Fruit fly (Drosophila melanogaster) whole organism, embryonic: ENCODE data around the gene CG42299.
A peak's percentile ranks its signal among the peaks of the same experiment; 100 is the strongest.

Source experiments
- Antp ChIP-seq: fragments of 200-800 bp; sonication (Bioruptor generic); optimal IDR thresholded peaks from 3 replicates; lab custom pipeline; 2016; ENCODE audit warnings: missing biosample characterization, missing genetic modification characterization
- Asciz ChIP-seq: fragments of 200-800 bp; sonication (Bioruptor generic); optimal IDR thresholded peaks from 2 replicates; lab custom pipeline; 2017; ENCODE audit warnings: missing biosample characterization, mild to moderate bottlenecking, missing genetic modification characterization, missing genetic modification reagents
- B-H1 ChIP-seq: fragments of 200-800 bp; sonication (Bioruptor generic); IDR thresholded peaks from 3 replicates; pipeline ENCODE4 v1.3.6; 2022; ENCODE audit warnings: missing biosample characterization, missing genetic modification characterization
- BEAF-32 ChIP-seq: fragments of 200-800 bp; sonication (Bioruptor generic); optimal IDR thresholded peaks from 3 replicates; lab custom pipeline; 2017; ENCODE audit warnings: missing biosample characterization, missing genetic modification characterization, mild to moderate bottlenecking, moderate library complexity, missing genetic modification reagents
- CG11695 ChIP-seq: fragments of 200-800 bp; sonication (Bioruptor generic); IDR thresholded peaks from 3 replicates; pipeline ENCODE4 v1.3.6; 2022; ENCODE audit warnings: missing biosample characterization, missing genetic modification characterization
- CG12236 ChIP-seq: fragments of 200-800 bp; sonication (Bioruptor generic); optimal IDR thresholded peaks from 2 replicates; lab custom pipeline; 2016; ENCODE audit warnings: missing biosample characterization, missing genetic modification characterization
- CG12942 ChIP-seq: fragments of 200-800 bp; sonication (Bioruptor generic); optimal IDR thresholded peaks from 3 replicates; lab custom pipeline; 2016; ENCODE audit warnings: missing biosample characterization, missing genetic modification characterization
- CG13424 ChIP-seq: fragments of 200-800 bp; sonication (Bioruptor generic); optimal IDR thresholded peaks from 2 replicates; lab custom pipeline; 2019; ENCODE audit warnings: missing biosample characterization, mild to moderate bottlenecking, missing genetic modification characterization, moderate library complexity
- CG15514 ChIP-seq: fragments of 200-800 bp; sonication (Bioruptor generic); optimal IDR thresholded peaks from 3 replicates; lab custom pipeline; 2017; ENCODE audit warnings: missing biosample characterization, missing genetic modification characterization, mild to moderate bottlenecking, moderate library complexity, missing genetic modification reagents
- CG17385 ChIP-seq: fragments of 200-800 bp; sonication (Bioruptor generic); optimal IDR thresholded peaks from 3 replicates; lab custom pipeline; 2018; ENCODE audit warnings: missing biosample characterization, mild to moderate bottlenecking, missing genetic modification characterization
- CG17829 ChIP-seq: fragments of 200-800 bp; optimal IDR thresholded peaks from 2 replicates; lab custom pipeline; 2019; ENCODE audit warnings: missing biosample characterization, mild to moderate bottlenecking, missing genetic modification characterization, moderate library complexity
- CG18619 ChIP-seq: fragments of 200-800 bp; sonication (Bioruptor generic); optimal IDR thresholded peaks from 3 replicates; lab custom pipeline; 2017; ENCODE audit warnings: missing biosample characterization, mild to moderate bottlenecking, missing genetic modification characterization
- CG2202 ChIP-seq: fragments of 200-800 bp; sonication (Bioruptor generic); optimal IDR thresholded peaks from 2 replicates; lab custom pipeline; 2018; ENCODE audit warnings: missing biosample characterization, mild to moderate bottlenecking, missing genetic modification characterization
- CG3065 ChIP-seq: fragments of 200-800 bp; sonication (Bioruptor generic); optimal IDR thresholded peaks from 2 replicates; lab custom pipeline; 2016; ENCODE audit warnings: missing biosample characterization, missing genetic modification characterization
- CG34376 ChIP-seq: fragments of 200-800 bp; sonication (Bioruptor generic); optimal IDR thresholded peaks from 2 replicates; lab custom pipeline; 2018; ENCODE audit warnings: missing biosample characterization, mild to moderate bottlenecking, missing genetic modification characterization
- CG3995 ChIP-seq: fragments of 200-800 bp; sonication (Bioruptor generic); optimal IDR thresholded peaks from 3 replicates; lab custom pipeline; 2016; ENCODE audit warnings: missing biosample characterization, missing genetic modification characterization
- CG4328 ChIP-seq: fragments of 200-800 bp; sonication (Bioruptor generic); optimal IDR thresholded peaks from 3 replicates; lab custom pipeline; 2017; ENCODE audit warnings: missing biosample characterization, missing genetic modification reagents, missing genetic modification characterization
- CG5180 ChIP-seq: fragments of 200-800 bp; sonication (Bioruptor generic); optimal IDR thresholded peaks from 3 replicates; lab custom pipeline; 2017; ENCODE audit warnings: missing biosample characterization, missing genetic modification characterization, mild to moderate bottlenecking, moderate library complexity, missing genetic modification reagents
- CG6689 ChIP-seq: fragments of 200-800 bp; sonication (Bioruptor generic); IDR thresholded peaks from 2 replicates; pipeline ENCODE4 v1.3.6; 2022; ENCODE audit warnings: missing biosample characterization, missing genetic modification characterization
- CG6765 ChIP-seq: fragments of 200-800 bp; sonication (Bioruptor generic); optimal IDR thresholded peaks from 3 replicates; lab custom pipeline; 2017; ENCODE audit warnings: missing biosample characterization, mild to moderate bottlenecking, missing genetic modification characterization
- CG7556 ChIP-seq: fragments of 200-800 bp; sonication (Bioruptor generic); optimal IDR thresholded peaks from 2 replicates; lab custom pipeline; 2017; ENCODE audit warnings: missing biosample characterization, mild to moderate bottlenecking, missing genetic modification characterization
- CG7745 ChIP-seq: fragments of 200-800 bp; sonication (Bioruptor generic); optimal IDR thresholded peaks from 2 replicates; lab custom pipeline; 2018; ENCODE audit warnings: missing biosample characterization, mild to moderate bottlenecking, missing genetic modification characterization, moderate library complexity
- CG9437 ChIP-seq: fragments of 200-800 bp; sonication (Bioruptor generic); optimal IDR thresholded peaks from 2 replicates; lab custom pipeline; 2018; ENCODE audit warnings: missing biosample characterization, mild to moderate bottlenecking, missing genetic modification characterization
- Deaf1 ChIP-seq: fragments of 200-800 bp; optimal IDR thresholded peaks from 3 replicates; lab custom pipeline; 2019; ENCODE audit warnings: missing biosample characterization, mild to moderate bottlenecking, missing genetic modification characterization, moderate library complexity
- Dp ChIP-seq: fragments of 200-800 bp; sonication (Bioruptor generic); optimal IDR thresholded peaks from 2 replicates; lab custom pipeline; 2018; ENCODE audit warnings: missing biosample characterization, mild to moderate bottlenecking, missing genetic modification characterization, moderate library complexity
- Elba2 ChIP-seq: fragments of 200-800 bp; sonication (Bioruptor generic); optimal IDR thresholded peaks from 3 replicates; lab custom pipeline; 2016; ENCODE audit warnings: missing biosample characterization, missing genetic modification characterization
- Hr51 ChIP-seq, 2 experiments: fragments of 200-800 bp; sonication (Bioruptor generic); optimal IDR thresholded peaks; 2 replicates in 1 of 2; 3 replicates in 1 of 2; lab custom pipeline; 2016 to 2018; ENCODE audit warnings: missing biosample characterization in 2 of 2, missing genetic modification characterization in 2 of 2, mild to moderate bottlenecking in 1 of 2, moderate library complexity in 1 of 2
- Jarid2 ChIP-seq: fragments of 200-800 bp; sonication (Bioruptor generic); optimal IDR thresholded peaks from 3 replicates; lab custom pipeline; 2017; ENCODE audit warnings: mild to moderate bottlenecking, missing biosample characterization, missing genetic modification reagents, missing genetic modification characterization
- NFAT ChIP-seq: fragments of 200-800 bp; sonication (Bioruptor generic); IDR thresholded peaks from 2 replicates; pipeline ENCODE4 v1.3.6; 2022; ENCODE audit warnings: missing biosample characterization, missing genetic modification characterization
- bcd ChIP-seq: fragments of 200-800 bp; sonication (Bioruptor generic); optimal IDR thresholded peaks from 2 replicates; lab custom pipeline; 2017; ENCODE audit warnings: missing biosample characterization, mild to moderate bottlenecking, missing genetic modification characterization
- bsh ChIP-seq, 2 experiments: fragments of 200-800 bp; sonication (Bioruptor generic); optimal IDR thresholded peaks; 2 replicates each; lab custom pipeline; 2017 to 2018; ENCODE audit warnings: mild to moderate bottlenecking in 2 of 2, missing biosample characterization in 2 of 2, missing genetic modification characterization in 2 of 2, moderate library complexity in 1 of 2
- btn ChIP-seq: fragments of 200-800 bp; sonication (Bioruptor generic); optimal IDR thresholded peaks from 2 replicates; lab custom pipeline; 2016; ENCODE audit warnings: missing biosample characterization, missing genetic modification characterization
- chinmo ChIP-seq: fragments of 200-800 bp; sonication (Bioruptor generic); IDR thresholded peaks from 4 replicates; pipeline ENCODE4 v1.3.6; 2022; ENCODE audit warnings: missing biosample characterization, missing genetic modification characterization; ENCODE audit not compliant: partially characterized antibody
- ci ChIP-seq: fragments of 200-800 bp; sonication (Bioruptor generic); IDR thresholded peaks from 3 replicates; pipeline ENCODE4 v1.3.6; 2022; ENCODE audit warnings: missing biosample characterization, missing genetic modification characterization
- dan ChIP-seq: fragments of 200-800 bp; sonication (Bioruptor generic); IDR thresholded peaks from 2 replicates; pipeline ENCODE4 v1.3.6; 2022; ENCODE audit warnings: missing biosample characterization, missing genetic modification characterization
- en ChIP-seq: fragments of 200-800 bp; sonication (Bioruptor generic); optimal IDR thresholded peaks from 2 replicates; lab custom pipeline; 2016; ENCODE audit warnings: missing biosample characterization, missing genetic modification characterization
- gro ChIP-seq: fragments of 200-800 bp; sonication (Bioruptor generic); optimal IDR thresholded peaks from 2 replicates; lab custom pipeline; 2016; ENCODE audit warnings: missing biosample characterization, missing genetic modification characterization
- gsb-n ChIP-seq: fragments of 200-800 bp; sonication (Bioruptor generic); optimal IDR thresholded peaks from 3 replicates; lab custom pipeline; 2018; ENCODE audit warnings: missing biosample characterization, mild to moderate bottlenecking, missing genetic modification characterization
- jing ChIP-seq: fragments of 200-800 bp; sonication (Bioruptor generic); optimal IDR thresholded peaks from 2 replicates; lab custom pipeline; 2018; ENCODE audit warnings: missing biosample characterization, mild to moderate bottlenecking, missing genetic modification characterization
- nom ChIP-seq: fragments of 200-800 bp; sonication (Bioruptor generic); optimal IDR thresholded peaks from 2 replicates; lab custom pipeline; 2017; ENCODE audit warnings: missing biosample characterization, missing genetic modification characterization, mild to moderate bottlenecking, moderate library complexity, missing genetic modification reagents
- psq ChIP-seq: fragments of 200-800 bp; sonication (Bioruptor generic); optimal IDR thresholded peaks from 2 replicates; lab custom pipeline; 2017; ENCODE audit warnings: missing biosample characterization, missing genetic modification characterization
- ranshi ChIP-seq: fragments of 200-800 bp; sonication (Bioruptor generic); IDR thresholded peaks from 2 replicates; pipeline ENCODE4 v1.3.6; 2022; ENCODE audit warnings: missing biosample characterization, missing genetic modification characterization
- slbo ChIP-seq: fragments of 200-800 bp; sonication (Bioruptor generic); IDR thresholded peaks from 2 replicates; pipeline ENCODE4 v1.3.6; 2022; ENCODE audit warnings: missing biosample characterization, missing genetic modification characterization
- sug ChIP-seq: fragments of 200-800 bp; optimal IDR thresholded peaks from 2 replicates; lab custom pipeline; 2019; ENCODE audit warnings: missing biosample characterization, mild to moderate bottlenecking, missing genetic modification characterization, moderate library complexity
- tgo ChIP-seq: fragments of 200-800 bp; sonication (Bioruptor generic); IDR thresholded peaks from 3 replicates; pipeline ENCODE4 v1.3.6; 2022; ENCODE audit warnings: missing biosample characterization, missing genetic modification characterization
- tna ChIP-seq: fragments of 200-800 bp; sonication (Bioruptor generic); IDR thresholded peaks from 2 replicates; pipeline ENCODE4 v1.3.6; 2022; ENCODE audit warnings: missing biosample characterization, missing genetic modification characterization; ENCODE audit not compliant: partially characterized antibody
- zf30C ChIP-seq: fragments of 200-800 bp; sonication (Bioruptor generic); optimal IDR thresholded peaks from 3 replicates; lab custom pipeline; 2018; ENCODE audit warnings: missing biosample characterization, mild to moderate bottlenecking, missing genetic modification characterization
- zfh2 ChIP-seq: fragments of 200-800 bp; sonication (Bioruptor generic); optimal IDR thresholded peaks from 2 replicates; lab custom pipeline; 2016; ENCODE audit warnings: missing biosample characterization, missing genetic modification characterization

CG42299 gene

DNA sequence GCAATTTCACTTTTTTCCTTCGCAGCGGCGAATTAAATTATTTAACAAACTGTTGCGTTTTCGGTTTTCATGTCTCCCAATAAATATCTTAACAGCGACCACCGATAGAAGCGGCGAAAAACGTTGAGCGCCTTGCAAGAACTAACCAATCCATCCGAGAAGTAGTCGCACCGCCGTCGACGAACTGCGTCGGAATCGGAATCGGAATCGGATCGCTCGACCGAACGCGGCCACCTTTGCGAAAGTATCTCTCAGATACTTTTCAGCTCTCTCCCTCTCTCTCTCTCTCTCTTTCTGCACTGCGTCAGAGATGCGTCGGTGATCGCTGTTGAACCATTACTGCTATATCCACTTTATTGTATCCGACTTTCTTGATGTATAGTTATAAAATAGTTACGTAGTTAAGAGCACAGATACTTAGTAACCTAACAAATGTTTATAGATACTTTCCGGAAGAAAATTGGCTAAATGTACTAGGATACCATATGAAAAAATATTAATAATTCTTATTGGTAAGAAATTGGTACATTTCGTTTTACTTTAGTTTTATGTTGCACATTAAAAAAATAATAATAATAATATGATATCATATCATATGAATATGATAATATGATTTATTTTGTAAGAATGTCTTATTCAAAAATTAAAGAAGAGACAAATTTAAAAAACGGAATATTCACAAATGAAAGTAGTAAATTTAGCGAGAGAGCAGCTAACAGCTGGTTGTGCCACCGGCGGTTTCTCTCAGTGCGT is 18.2 kb upstream of the CG42299 start, which contains the start of gene Chsy (continued):
- peak; percentile 60 for TF ChIP-seq CG9437
- no peak for TF ChIP-seq sug (tag; lab: Kevin White, UChicago)
- TF ChIP-seq CG18619 (GFP tag; lab: Kevin White, UChicago) = peak; percentile 35
- TF ChIP-seq dan (GFP tag; lab: Robert Waterston, UW) = no peak
- no peak for TF ChIP-seq en (GFP tag; lab: Kevin White, UChicago)
- TF ChIP-seq CG11695 (GFP tag; lab: Robert Waterston, UW) = 0 out of 3 replicates have a peak, but pooled peaks have one; percentile 29
- no peak for TF ChIP-seq bcd (GFP tag; lab: Kevin White, UChicago)
- TF ChIP-seq Antp (GFP tag; lab: Kevin White, UChicago) = no peak
- TF ChIP-seq CG3065 (GFP tag; lab: Kevin White, UChicago) = no peak
- no peak for TF ChIP-seq tna (GFP tag; lab: Robert Waterston, UW)
- TF ChIP-seq gsb-n (tag; lab: Kevin White, UChicago) = no peak
- TF ChIP-seq CG7556 (GFP tag; lab: Kevin White, UChicago) = peak; percentile 33
- peak; percentile 22; the same call in 1 of the 2 replicates for TF ChIP-seq ranshi (GFP tag; lab: Robert Waterston, UW)
- peak; percentile 14 for TF ChIP-seq CG5180
- peak; percentile 93 for TF ChIP-seq zf30C (GFP tag; lab: Kevin White, UChicago)
- TF ChIP-seq nom (GFP tag; lab: Kevin White, UChicago) = peak; percentile 1
- TF ChIP-seq CG3995 (GFP tag; lab: Kevin White, UChicago) = peak; percentile 95
- no peak for TF ChIP-seq jing
- TF ChIP-seq CG2202 = no peak
- no peak for TF ChIP-seq Dp (GFP tag; lab: Kevin White, UChicago)
- TF ChIP-seq CG6689 (GFP tag; lab: Robert Waterston, UW) = 0 out of 2 replicates have a peak, but pooled peaks have one; percentile 7
- peak; percentile 78; the same call in 3 of the 4 replicates for TF ChIP-seq chinmo
- TF ChIP-seq CG17385 (GFP tag; lab: Kevin White, UChicago) = peak; percentile 3
- TF ChIP-seq ci (GFP tag; lab: Robert Waterston, UW) = peak; percentile 34; the same call in 1 of the 3 replicates
- TF ChIP-seq zfh2 (GFP tag; lab: Kevin White, UChicago) = no peak
- TF ChIP-seq CG12236 = no peak
- TF ChIP-seq NFAT (GFP tag; lab: Robert Waterston, UW) = peak; percentile 46; the same call in 1 of the 2 replicates
- no peak for TF ChIP-seq psq (GFP tag; lab: Kevin White, UChicago)
- TF ChIP-seq Hr51 (GFP tag; optimal IDR thresholded peaks at IDR 0.05; lab: Kevin White, UChicago) = peak in 1 of 2 experiments; percentile 10
- no peak for TF ChIP-seq CG7745 (tag; lab: Kevin White, UChicago)
- peak; percentile 64 for TF ChIP-seq slbo (GFP tag; lab: Robert Waterston, UW)
- no peak for TF ChIP-seq BEAF-32 (GFP tag; lab: Kevin White, UChicago)
- TF ChIP-seq Deaf1 = peak; percentile 95
- peak; percentile 10; the same call in 1 of the 3 replicates for TF ChIP-seq B-H1
- TF ChIP-seq tgo (GFP tag; lab: Robert Waterston, UW) = peak; percentile 18; the same call in 1 of the 3 replicates
- TF ChIP-seq CG6765 = no peak
- no peak for TF ChIP-seq gro
- TF ChIP-seq CG13424 (tag; lab: Kevin White, UChicago) = peak; percentile 38
- peak; percentile 21 for TF ChIP-seq CG17829
- TF ChIP-seq CG15514 (GFP tag; lab: Kevin White, UChicago) = peak; percentile 92
- no peak for TF ChIP-seq CG12942 (GFP tag; lab: Kevin White, UChicago)
- no peak for TF ChIP-seq CG4328 (GFP tag; lab: Kevin White, UChicago)
- TF ChIP-seq Elba2 (GFP tag; lab: Kevin White, UChicago) = peak; percentile 1
- TF ChIP-seq bsh (GFP tag; optimal IDR thresholded peaks at IDR 0.05; lab: Kevin White, UChicago) = peak in 1 of 2 experiments; percentile 17
- TF ChIP-seq Jarid2 (GFP tag; lab: Kevin White, UChicago) = peak; percentile 73
- TF ChIP-seq btn (GFP tag; lab: Kevin White, UChicago) = no peak
- peak; percentile 21 for TF ChIP-seq CG34376 (GFP tag; lab: Kevin White, UChicago)
- TF ChIP-seq Asciz (GFP tag; lab: Kevin White, UChicago) = no peak
